Fruit fly (Drosophila melanogaster) whole organism, embryonic: ENCODE data around the gene CG5262.

Source experiments
- Bdp1 ChIP-seq: fragments of 200-800 bp; sonication (Bioruptor generic); optimal IDR thresholded peaks from 3 replicates; lab custom pipeline; 2016; ENCODE audit warnings: missing biosample characterization, missing genetic modification characterization
- CG10274 ChIP-seq: fragments of 200-800 bp; sonication (Bioruptor generic); optimal IDR thresholded peaks from 3 replicates; lab custom pipeline; 2017; ENCODE audit warnings: missing biosample characterization, mild to moderate bottlenecking, missing genetic modification characterization
- CG10462 ChIP-seq: fragments of 200-800 bp; sonication (Bioruptor generic); optimal IDR thresholded peaks from 2 replicates; lab custom pipeline; 2016; ENCODE audit warnings: missing biosample characterization, missing genetic modification characterization
- CG11085 ChIP-seq: fragments of 200-800 bp; sonication (Bioruptor generic); IDR thresholded peaks from 2 replicates; pipeline ENCODE4 v1.3.6; 2022; ENCODE audit warnings: missing biosample characterization, missing genetic modification characterization
- CG11247 ChIP-seq: fragments of 200-800 bp; sonication (Bioruptor generic); IDR thresholded peaks from 2 replicates; pipeline ENCODE4 v1.3.6; 2022; ENCODE audit warnings: missing biosample characterization, missing genetic modification characterization
- CG12219 ChIP-seq: fragments of 200-800 bp; sonication (Bioruptor generic); optimal IDR thresholded peaks from 3 replicates; lab custom pipeline; 2018; ENCODE audit warnings: missing biosample characterization, mild to moderate bottlenecking, missing genetic modification characterization
- CG12769 ChIP-seq: fragments of 200-800 bp; sonication (Bioruptor generic); optimal IDR thresholded peaks from 2 replicates; lab custom pipeline; 2019; ENCODE audit warnings: missing biosample characterization, mild to moderate bottlenecking, missing genetic modification characterization, moderate library complexity
- CG17328 ChIP-seq: fragments of 200-800 bp; sonication (Bioruptor generic); IDR thresholded peaks from 2 replicates; pipeline ENCODE4 v1.3.6; 2022; ENCODE audit warnings: missing biosample characterization, missing genetic modification characterization
- CG17361 ChIP-seq: fragments of 200-800 bp; sonication (Bioruptor generic); IDR thresholded peaks from 3 replicates; pipeline ENCODE4 v1.3.6; 2022; ENCODE audit warnings: missing biosample characterization, missing genetic modification characterization
- CG30020 ChIP-seq: fragments of 200-800 bp; optimal IDR thresholded peaks from 2 replicates; lab custom pipeline; 2019; ENCODE audit warnings: missing biosample characterization, mild to moderate bottlenecking, missing genetic modification characterization, moderate library complexity
- CG4617 ChIP-seq: fragments of 200-800 bp; sonication (Bioruptor generic); optimal IDR thresholded peaks from 3 replicates; lab custom pipeline; 2016; ENCODE audit warnings: missing biosample characterization, missing genetic modification characterization, borderline replicate concordance
- CG7556 ChIP-seq: fragments of 200-800 bp; sonication (Bioruptor generic); optimal IDR thresholded peaks from 2 replicates; lab custom pipeline; 2017; ENCODE audit warnings: missing biosample characterization, mild to moderate bottlenecking, missing genetic modification characterization
- CG8388 ChIP-seq: fragments of 200-800 bp; sonication (Bioruptor generic); optimal IDR thresholded peaks from 2 replicates; lab custom pipeline; 2019; ENCODE audit warnings: missing biosample characterization, mild to moderate bottlenecking, missing genetic modification characterization, moderate library complexity
- CG8765 ChIP-seq: fragments of 200-800 bp; sonication (Bioruptor generic); IDR thresholded peaks from 2 replicates; pipeline ENCODE4 v1.3.6; 2022; ENCODE audit warnings: missing biosample characterization, missing genetic modification characterization
- CG9876 ChIP-seq: fragments of 200-800 bp; sonication (Bioruptor generic); optimal IDR thresholded peaks from 2 replicates; lab custom pipeline; 2016; ENCODE audit warnings: missing biosample characterization, missing genetic modification characterization
- Camta ChIP-seq: fragments of 200-800 bp; sonication (Bioruptor generic); optimal IDR thresholded peaks from 2 replicates; lab custom pipeline; 2016; ENCODE audit warnings: missing biosample characterization, missing genetic modification characterization
- CkIIα-i1 ChIP-seq: fragments of 200-800 bp; sonication (Bioruptor generic); IDR thresholded peaks from 2 replicates; pipeline ENCODE4 v1.3.6; 2022; ENCODE audit warnings: missing biosample characterization, missing genetic modification characterization
- Deaf1 ChIP-seq: fragments of 200-800 bp; optimal IDR thresholded peaks from 3 replicates; lab custom pipeline; 2019; ENCODE audit warnings: missing biosample characterization, mild to moderate bottlenecking, missing genetic modification characterization, moderate library complexity
- E2f1 ChIP-seq: fragments of 200-800 bp; sonication (Bioruptor generic); IDR thresholded peaks from 2 replicates; pipeline ENCODE4 v1.3.6; 2022; ENCODE audit warnings: missing biosample characterization, missing genetic modification characterization
- E2f2 ChIP-seq: fragments of 200-800 bp; sonication (Bioruptor generic); IDR thresholded peaks from 2 replicates; pipeline ENCODE4 v1.3.6; 2022; ENCODE audit warnings: missing biosample characterization, missing genetic modification characterization
- Ets97D ChIP-seq: fragments of 200-800 bp; sonication (Bioruptor generic); optimal IDR thresholded peaks from 3 replicates; lab custom pipeline; 2016; ENCODE audit warnings: missing biosample characterization, missing genetic modification characterization
- Fer3 ChIP-seq: fragments of 200-800 bp; sonication (Bioruptor generic); optimal IDR thresholded peaks from 2 replicates; lab custom pipeline; 2018; ENCODE audit warnings: missing biosample characterization, mild to moderate bottlenecking, missing genetic modification characterization, moderate library complexity
- HLH4C ChIP-seq: fragments of 200-800 bp; sonication (Bioruptor generic); IDR thresholded peaks from 3 replicates; pipeline ENCODE4 v1.3.6; 2022; ENCODE audit warnings: missing biosample characterization, missing genetic modification characterization; ENCODE audit not compliant: partially characterized antibody
- MTF-1 ChIP-seq: fragments of 200-800 bp; sonication (Bioruptor generic); optimal IDR thresholded peaks from 2 replicates; lab custom pipeline; 2018; ENCODE audit warnings: missing biosample characterization, mild to moderate bottlenecking, missing genetic modification characterization, borderline replicate concordance
- Stat92E ChIP-seq, 3 experiments: fragments of >200 bp in 2 of 3; fragments of 200-800 bp in 1 of 3; sonication (Bioruptor generic) in 1 of 3; optimal IDR thresholded peaks; 2 replicates each; lab custom pipeline; 2017 to 2019; ENCODE audit warnings: missing biosample characterization in 3 of 3, missing genetic modification characterization in 3 of 3, mild to moderate bottlenecking in 1 of 3, moderate library complexity in 1 of 3
- aop ChIP-seq: fragments of 200-800 bp; sonication (Bioruptor generic); IDR thresholded peaks from 2 replicates; pipeline ENCODE4 v1.3.6; 2022; ENCODE audit warnings: missing biosample characterization, missing genetic modification characterization
- ap ChIP-seq: fragments of 200-800 bp; sonication (Bioruptor generic); IDR thresholded peaks from 2 replicates; pipeline ENCODE4 v1.3.6; 2022; ENCODE audit warnings: missing biosample characterization, missing genetic modification characterization
- ara ChIP-seq: fragments of 200-800 bp; sonication (Bioruptor generic); IDR thresholded peaks from 2 replicates; pipeline ENCODE4 v1.3.6; 2022; ENCODE audit warnings: missing biosample characterization, missing genetic modification characterization
- ato ChIP-seq: fragments of 200-800 bp; sonication (Bioruptor generic); IDR thresholded peaks from 2 replicates; pipeline ENCODE4 v1.3.6; 2022; ENCODE audit warnings: missing biosample characterization, missing genetic modification characterization; ENCODE audit not compliant: partially characterized antibody
- bab2 ChIP-seq: fragments of 200-800 bp; sonication (Bioruptor generic); optimal IDR thresholded peaks from 2 replicates; lab custom pipeline; 2016; ENCODE audit warnings: missing biosample characterization, missing genetic modification characterization
- btn ChIP-seq: fragments of 200-800 bp; sonication (Bioruptor generic); optimal IDR thresholded peaks from 2 replicates; lab custom pipeline; 2016; ENCODE audit warnings: missing biosample characterization, missing genetic modification characterization
- crol ChIP-seq: fragments of 200-800 bp; sonication (Bioruptor generic); IDR thresholded peaks from 2 replicates; pipeline ENCODE4 v1.3.6; 2022; ENCODE audit warnings: missing biosample characterization, missing genetic modification characterization
- danr ChIP-seq: fragments of 200-800 bp; sonication (Bioruptor generic); IDR thresholded peaks from 2 replicates; pipeline ENCODE4 v1.3.6; 2022; ENCODE audit warnings: missing biosample characterization, missing genetic modification characterization
- dimm ChIP-seq: fragments of 200-800 bp; sonication (Bioruptor generic); IDR thresholded peaks from 2 replicates; pipeline ENCODE4 v1.3.6; 2022; ENCODE audit warnings: missing biosample characterization, missing genetic modification characterization
- en ChIP-seq: fragments of 200-800 bp; sonication (Bioruptor generic); optimal IDR thresholded peaks from 2 replicates; lab custom pipeline; 2016; ENCODE audit warnings: missing biosample characterization, missing genetic modification characterization
- esg ChIP-seq: fragments of 200-800 bp; sonication (Bioruptor generic); conservative IDR thresholded peaks from 2 replicates; pipeline ENCODE4 v1.3.6; 2022; ENCODE audit warnings: missing biosample characterization, missing genetic modification characterization
- fru ChIP-seq: fragments of >200 bp; optimal IDR thresholded peaks from 2 replicates; lab custom pipeline; 2017
- inv ChIP-seq: fragments of 200-800 bp; sonication (Bioruptor generic); IDR thresholded peaks from 2 replicates; pipeline ENCODE4 v1.3.6; 2022; ENCODE audit warnings: missing biosample characterization, missing genetic modification characterization; ENCODE audit not compliant: partially characterized antibody
- ken ChIP-seq: fragments of 200-800 bp; sonication (Bioruptor generic); IDR thresholded peaks from 3 replicates; pipeline ENCODE4 v1.3.6; 2022; ENCODE audit warnings: missing biosample characterization, missing genetic modification characterization
- kni ChIP-seq: fragments of 200-800 bp; sonication (Bioruptor generic); optimal IDR thresholded peaks from 3 replicates; lab custom pipeline; 2017; ENCODE audit warnings: mild to moderate bottlenecking, missing biosample characterization, missing genetic modification reagents, missing genetic modification characterization
- knrl ChIP-seq: fragments of 200-800 bp; sonication (Bioruptor generic); IDR thresholded peaks from 3 replicates; pipeline ENCODE4 v1.3.6; 2022; ENCODE audit warnings: missing biosample characterization, missing genetic modification characterization; ENCODE audit not compliant: partially characterized antibody
- lov ChIP-seq, 2 experiments: fragments of 200-800 bp in 1 of 2; fragments of >200 bp in 1 of 2; sonication (Bioruptor generic) in 1 of 2; IDR thresholded peaks in 1 of 2; optimal IDR thresholded peaks in 1 of 2; 2 replicates in 1 of 2; 3 replicates in 1 of 2; pipeline versions ENCODE4 v1.3.6 to Lab custom; 2017 to 2022; ENCODE audit warnings: missing biosample characterization in 1 of 2, missing genetic modification characterization in 1 of 2
- oc ChIP-seq: fragments of 200-800 bp; sonication (Bioruptor generic); optimal IDR thresholded peaks from 2 replicates; lab custom pipeline; 2018; ENCODE audit warnings: missing biosample characterization, mild to moderate bottlenecking, missing genetic modification characterization, moderate library complexity
- p53 ChIP-seq: fragments of 200-800 bp; sonication (Bioruptor generic); optimal IDR thresholded peaks from 2 replicates; lab custom pipeline; 2016; ENCODE audit warnings: missing biosample characterization, missing genetic modification characterization
- pan ChIP-seq, 4 experiments: fragments of >200 bp in 3 of 4; fragments of 200-800 bp in 1 of 4; sonication (Bioruptor generic) in 1 of 4; optimal IDR thresholded peaks in 3 of 4; IDR thresholded peaks in 1 of 4; 2 replicates each; pipeline versions ENCODE4 v1.3.6 to Lab custom; 2017 to 2022; ENCODE audit warnings: missing biosample characterization in 2 of 4, missing genetic modification characterization in 2 of 4, mixed read lengths in 1 of 4
- peb ChIP-seq: fragments of 200-800 bp; sonication (Bioruptor generic); IDR thresholded peaks from 2 replicates; pipeline ENCODE4 v1.3.6; 2022; ENCODE audit warnings: missing biosample characterization, missing genetic modification characterization
- tap ChIP-seq: fragments of 200-800 bp; optimal IDR thresholded peaks from 3 replicates; lab custom pipeline; 2019; ENCODE audit warnings: missing biosample characterization, mild to moderate bottlenecking, missing genetic modification characterization, moderate library complexity
- tll ChIP-seq, 2 experiments: fragments of 200-800 bp in 1 of 2; fragments of >200 bp in 1 of 2; sonication (Bioruptor generic) in 1 of 2; optimal IDR thresholded peaks; 2 replicates each; lab custom pipeline; 2017 to 2019; ENCODE audit warnings: missing biosample characterization in 2 of 2, missing genetic modification characterization in 2 of 2, mild to moderate bottlenecking in 1 of 2, moderate library complexity in 1 of 2
- tup ChIP-seq: fragments of 200-800 bp; sonication (Bioruptor generic); optimal IDR thresholded peaks from 2 replicates; lab custom pipeline; 2016; ENCODE audit warnings: missing biosample characterization, mild to moderate bottlenecking, missing genetic modification characterization, moderate library complexity
- zfh2 ChIP-seq: fragments of 200-800 bp; sonication (Bioruptor generic); optimal IDR thresholded peaks from 2 replicates; lab custom pipeline; 2016; ENCODE audit warnings: missing biosample characterization, missing genetic modification characterization

CG5262 gene

dm6 chr3L:20447337-20447736 lies 17.1 kb upstream of the CG5262 start:
- TF ChIP-seq ara (GFP tag; lab: Robert Waterston, UW) (0 out of 2 replicates have a peak, but pooled peaks have one; percentile 23), Camta (GFP tag; lab: Kevin White, UChicago) (no peak), CG12769 (tag; lab: Kevin White, UChicago) (no peak), tup (GFP tag; lab: Kevin White, UChicago) (no peak), CG11247 (no peak), ato (GFP tag; lab: Robert Waterston, UW) (no peak), ap (GFP tag; lab: Robert Waterston, UW) (no peak), ken (peak; percentile 45; the same call in 1 of the 3 replicates), tap (tag; lab: Kevin White, UChicago) (no peak), HLH4C (GFP tag; lab: Robert Waterston, UW) (no peak), fru (lab: Kevin White, UChicago) (no peak), Stat92E (GFP tag; optimal IDR thresholded peaks at IDR 0.05; lab: Kevin White, UChicago) (no peak), CG8388 (GFP tag; lab: Kevin White, UChicago) (peak; percentile 35), zfh2 (GFP tag; lab: Kevin White, UChicago) (no peak), tll (GFP tag; optimal IDR thresholded peaks at IDR 0.05; lab: Kevin White, UChicago) (no peak), Fer3 (tag; lab: Kevin White, UChicago) (no peak), esg (GFP tag; lab: Robert Waterston, UW) (0 out of 2 replicates have a peak, but pooled peaks have one; percentile 8), bab2 (GFP tag; lab: Kevin White, UChicago) (no peak), CG17328 (GFP tag; lab: Robert Waterston, UW) (no peak), kni (no peak), MTF-1 (GFP tag; lab: Kevin White, UChicago) (no peak), Deaf1 (no peak), oc (tag; lab: Kevin White, UChicago) (no peak), crol (GFP tag; lab: Robert Waterston, UW) (no peak), CG9876 (no peak), E2f2 (no peak), btn (no peak), Bdp1 (GFP tag; lab: Kevin White, UChicago) (no peak), CG4617 (no peak), CG30020 (tag; lab: Kevin White, UChicago) (no peak), CG11085 (no peak), lov (optimal IDR thresholded peaks at IDR 0.05; lab: Kevin White, UChicago) (no peak), lov (GFP tag; IDR thresholded peaks at IDR 0.05; lab: Robert Waterston, UW) (0 out of 3 replicates have a peak, but pooled peaks have one; percentile 8), peb (GFP tag; lab: Robert Waterston, UW) (no peak), pan (optimal IDR thresholded peaks at IDR 0.05; lab: Kevin White, UChicago) (no peak), pan (GFP tag; optimal IDR thresholded peaks at IDR 0.05 in 1 of 2, IDR thresholded peaks at IDR 0.05 in 1 of 2) (no peak), E2f1 (GFP tag; lab: Robert Waterston, UW) (no peak), dimm (no peak), CG10274 (GFP tag; lab: Kevin White, UChicago) (no peak), danr (no peak), aop (no peak), Ets97D (no peak), CG7556 (GFP tag; lab: Kevin White, UChicago) (no peak), p53 (GFP tag; lab: Kevin White, UChicago) (no peak), CG17361 (0 out of 3 replicates have a peak, but pooled peaks have one; percentile 24), CkIIα-i1 (GFP tag; lab: Robert Waterston, UW) (no peak), CG8765 (GFP tag; lab: Robert Waterston, UW) (no peak), CG12219 (GFP tag; lab: Kevin White, UChicago) (no peak), knrl (GFP tag; lab: Robert Waterston, UW) (no peak), CG10462 (GFP tag; lab: Kevin White, UChicago) (no peak), en (no peak), inv (no peak)
